Worm (Caenorhabditis elegans) whole organism, late embryonic: ENCODE data around the gene srv-29.

Experiments
- F13H6.1 ChIP-seq: sonication (generic microtip); optimal IDR thresholded peaks from 2 replicates; lab custom pipeline; 2016; ENCODE audit warnings: missing genetic modification characterization, missing compliant biosample characterization
- K02D7.2 ChIP-seq: sonication (generic microtip); optimal IDR thresholded peaks from 2 replicates; lab custom pipeline; 2017; ENCODE audit warnings: mild to moderate bottlenecking, missing genetic modification characterization, missing compliant biosample characterization
- K09A11.1 ChIP-seq: sonication (generic microtip); optimal IDR thresholded peaks from 2 replicates; lab custom pipeline; 2017; ENCODE audit warnings: antibody characterized with exemption, mild to moderate bottlenecking, missing genetic modification characterization, missing compliant biosample characterization; ENCODE audit not compliant: insufficient read depth
- Y22D7AL.16 ChIP-seq: sonication (generic microtip); optimal IDR thresholded peaks from 2 replicates; lab custom pipeline; 2016; ENCODE audit warnings: missing genetic modification characterization, missing compliant biosample characterization
- ahr-1 ChIP-seq: sonication (generic microtip); optimal IDR thresholded peaks from 2 replicates; lab custom pipeline; 2016; ENCODE audit warnings: missing genetic modification characterization, missing compliant biosample characterization
- ama-1 ChIP-seq: fragments of 150-350 bp; optimal IDR thresholded peaks from 2 replicates; lab custom pipeline; 2014
- ceh-18 ChIP-seq: sonication (generic microtip); optimal IDR thresholded peaks from 2 replicates; lab custom pipeline; 2016; ENCODE audit warnings: missing genetic modification characterization, missing compliant biosample characterization
- ceh-30 ChIP-seq: fragments of 150-350 bp; optimal IDR thresholded peaks from 2 replicates; lab custom pipeline; 2014; ENCODE audit warnings: missing biosample characterization, missing genetic modification characterization
- ceh-31 ChIP-seq: sonication (generic microtip); optimal IDR thresholded peaks from 2 replicates; lab custom pipeline; 2016; ENCODE audit warnings: missing genetic modification characterization, missing compliant biosample characterization
- ceh-45 ChIP-seq: fragments of 200-800 bp; sonication (Bioruptor generic); IDR thresholded peaks from 2 replicates; pipeline ENCODE4 v1.3.6; 2022; ENCODE audit warnings: missing genetic modification reagents, missing genetic modification characterization, missing compliant biosample characterization
- ceh-48 ChIP-seq: sonication (generic microtip); optimal IDR thresholded peaks from 2 replicates; lab custom pipeline; 2016; ENCODE audit warnings: missing genetic modification characterization, inconsistent platforms, missing compliant biosample characterization
- ceh-6 ChIP-seq: fragments of 200-800 bp; sonication (Bioruptor generic); optimal IDR thresholded peaks from 2 replicates; lab custom pipeline; 2018; ENCODE audit warnings: mild to moderate bottlenecking, missing genetic modification characterization, missing compliant biosample characterization
- elt-2 ChIP-seq: sonication (generic microtip); optimal IDR thresholded peaks from 2 replicates; lab custom pipeline; 2016; ENCODE audit warnings: missing genetic modification reagents, missing genetic modification characterization, missing compliant biosample characterization
- elt-4 ChIP-seq: sonication (generic microtip); optimal IDR thresholded peaks from 2 replicates; lab custom pipeline; 2016; ENCODE audit warnings: missing genetic modification characterization, missing compliant biosample characterization
- ets-4 ChIP-seq: sonication (generic microtip); optimal IDR thresholded peaks from 2 replicates; lab custom pipeline; 2016; ENCODE audit warnings: missing genetic modification characterization, missing compliant biosample characterization
- fkh-10 ChIP-seq: fragments of 150-350 bp; optimal IDR thresholded peaks from 2 replicates; lab custom pipeline; 2014; ENCODE audit warnings: missing biosample characterization, missing genetic modification reagents, missing genetic modification characterization
- fkh-6 ChIP-seq: sonication (generic microtip); optimal IDR thresholded peaks from 2 replicates; lab custom pipeline; 2016; ENCODE audit warnings: missing genetic modification characterization, missing compliant biosample characterization
- gmeb-2 ChIP-seq: sonication (generic microtip); optimal IDR thresholded peaks from 2 replicates; lab custom pipeline; 2016; ENCODE audit warnings: missing genetic modification characterization, inconsistent platforms, missing compliant biosample characterization
- hlh-15 ChIP-seq: sonication (generic microtip); optimal IDR thresholded peaks from 2 replicates; lab custom pipeline; 2016; ENCODE audit warnings: missing genetic modification characterization, missing compliant biosample characterization
- hlh-30 ChIP-seq: sonication (generic microtip); optimal IDR thresholded peaks from 2 replicates; lab custom pipeline; 2017; ENCODE audit warnings: antibody characterized with exemption, missing genetic modification characterization, missing compliant biosample characterization; ENCODE audit not compliant: insufficient read depth
- hlh-6 ChIP-seq: sonication (generic microtip); optimal IDR thresholded peaks from 2 replicates; lab custom pipeline; 2016; ENCODE audit warnings: missing genotype, missing genetic modification characterization, missing compliant biosample characterization
- hlh-8 ChIP-seq: sonication (generic microtip); optimal IDR thresholded peaks from 2 replicates; lab custom pipeline; 2016; ENCODE audit warnings: missing genotype, missing genetic modification characterization, missing compliant biosample characterization
- lim-6 ChIP-seq: sonication (generic microtip); optimal IDR thresholded peaks from 2 replicates; lab custom pipeline; 2016; ENCODE audit warnings: missing genetic modification characterization, missing compliant biosample characterization
- lin-11 ChIP-seq: fragments of 200-800 bp; sonication (Bioruptor generic); optimal IDR thresholded peaks from 2 replicates; lab custom pipeline; 2018; ENCODE audit warnings: mild to moderate bottlenecking, missing genetic modification characterization, missing compliant biosample characterization
- mec-3 ChIP-seq: sonication (generic microtip); optimal IDR thresholded peaks from 2 replicates; lab custom pipeline; 2016; ENCODE audit warnings: borderline replicate concordance, missing genetic modification characterization, missing compliant biosample characterization
- nfya-1 ChIP-seq: sonication (generic microtip); optimal IDR thresholded peaks from 2 replicates; lab custom pipeline; 2017; ENCODE audit warnings: missing genetic modification characterization, mild to moderate bottlenecking, missing compliant biosample characterization, antibody characterized with exemption, moderate library complexity
- nhr-11 ChIP-seq: fragments of 150-350 bp; optimal IDR thresholded peaks from 2 replicates; lab custom pipeline; 2014; ENCODE audit warnings: missing biosample characterization, missing genetic modification characterization
- pat-9 ChIP-seq: fragments of 200-800 bp; sonication (Bioruptor generic); optimal IDR thresholded peaks from 2 replicates; lab custom pipeline; 2018; ENCODE audit warnings: mild to moderate bottlenecking, missing genetic modification characterization, moderate library complexity, missing compliant biosample characterization
- pax-1 ChIP-seq: fragments of 150-350 bp; optimal IDR thresholded peaks from 2 replicates; lab custom pipeline; 2014; ENCODE audit warnings: missing biosample characterization, missing genetic modification characterization
- pha-2 ChIP-seq: sonication (generic microtip); optimal IDR thresholded peaks from 2 replicates; lab custom pipeline; 2017; ENCODE audit warnings: mild to moderate bottlenecking, missing genetic modification characterization, missing compliant biosample characterization
- pha-4 ChIP-seq: fragments of 150-350 bp; optimal IDR thresholded peaks from 2 replicates; lab custom pipeline; 2018; ENCODE audit warnings: missing biosample characterization, missing genetic modification reagents, missing genetic modification characterization
- pros-1 ChIP-seq: fragments of 150-350 bp; optimal IDR thresholded peaks from 2 replicates; lab custom pipeline; 2014; ENCODE audit warnings: missing biosample characterization, missing genetic modification reagents, missing genetic modification characterization
- rnt-1 ChIP-seq: sonication (generic microtip); optimal IDR thresholded peaks from 2 replicates; lab custom pipeline; 2016; ENCODE audit warnings: missing genetic modification characterization, missing compliant biosample characterization
- sdc-2 ChIP-seq: sonication (generic microtip); optimal IDR thresholded peaks from 2 replicates; lab custom pipeline; 2016; ENCODE audit warnings: missing genotype, missing genetic modification characterization, missing compliant biosample characterization
- sox-4 ChIP-seq: sonication (generic microtip); optimal IDR thresholded peaks from 2 replicates; lab custom pipeline; 2017; ENCODE audit warnings: mild to moderate bottlenecking, missing genetic modification characterization, inconsistent platforms, missing compliant biosample characterization
- syd-9 ChIP-seq: sonication (generic microtip); optimal IDR thresholded peaks from 2 replicates; lab custom pipeline; 2016; ENCODE audit warnings: mild to moderate bottlenecking, missing genetic modification characterization, moderate library complexity, missing compliant biosample characterization
- tbx-2 ChIP-seq: sonication (generic microtip); optimal IDR thresholded peaks from 2 replicates; lab custom pipeline; 2016; ENCODE audit warnings: missing genetic modification characterization, missing compliant biosample characterization
- tbx-7 ChIP-seq: sonication (generic microtip); optimal IDR thresholded peaks from 2 replicates; lab custom pipeline; 2016; ENCODE audit warnings: missing genotype, missing genetic modification characterization, missing compliant biosample characterization
- unc-86 ChIP-seq: sonication (generic microtip); optimal IDR thresholded peaks from 2 replicates; lab custom pipeline; 2016; ENCODE audit warnings: missing genetic modification characterization, missing compliant biosample characterization
- zip-5 ChIP-seq: sonication (generic microtip); optimal IDR thresholded peaks from 2 replicates; lab custom pipeline; 2016; ENCODE audit warnings: missing genetic modification characterization, missing compliant biosample characterization
- ztf-16 ChIP-seq: sonication (generic microtip); optimal IDR thresholded peaks from 2 replicates; lab custom pipeline; 2017; ENCODE audit warnings: missing genetic modification characterization, missing compliant biosample characterization

The srv-29 gene

ce11 chrIV:6299523-6299922, 33.1 kb upstream of the srv-29 start:
- TF ChIP-seq sox-4 (tag; lab: Kevin White, UChicago) (no peak), tbx-2 (no peak), ets-4 (tag; lab: Kevin White, UChicago) (no peak), ceh-31 (tag; lab: Kevin White, UChicago) (no peak), hlh-15 (tag; lab: Kevin White, UChicago) (no peak), rnt-1 (tag; lab: Kevin White, UChicago) (no peak), lim-6 (tag; lab: Kevin White, UChicago) (no peak), Y22D7AL.16 (tag; lab: Kevin White, UChicago) (no peak), K09A11.1 (tag; lab: Kevin White, UChicago) (no peak), sdc-2 (no peak), K02D7.2 (tag; lab: Kevin White, UChicago) (no peak), hlh-6 (tag; lab: Kevin White, UChicago) (no peak), zip-5 (no peak), ceh-48 (tag; lab: Kevin White, UChicago) (no peak), pax-1 (no peak), pha-4 (no peak), ahr-1 (tag; lab: Kevin White, UChicago) (no peak), fkh-10 (GFP tag; lab: Kevin White, UChicago) (no peak), ceh-30 (tag; lab: Kevin White, UChicago) (no peak), pha-2 (tag; lab: Kevin White, UChicago) (no peak)

ce11 chrIV:6298253-6298652, 31.9 kb upstream of the srv-29 start, which contains the start of gene srv-27:
Gene srv-27, minus strand, starts transcription at chrIV:6298353.
- TF ChIP-seq lin-11 (tag; lab: Kevin White, UChicago) = no peak
- TF ChIP-seq hlh-30 (tag; lab: Kevin White, UChicago) = no peak
- TF ChIP-seq ztf-16 = no peak
- no peak for TF ChIP-seq fkh-6 (tag; lab: Kevin White, UChicago)
- no peak for TF ChIP-seq pros-1 (tag; lab: Kevin White, UChicago)
- TF ChIP-seq hlh-8 (tag; lab: Kevin White, UChicago) = no peak
- no peak for TF ChIP-seq ahr-1 (tag; lab: Kevin White, UChicago)
- TF ChIP-seq gmeb-2 (tag; lab: Kevin White, UChicago) = no peak
- no peak for TF ChIP-seq ama-1 (lab: Kevin White, UChicago)
- no peak for TF ChIP-seq elt-4 (tag; lab: Kevin White, UChicago)
- TF ChIP-seq ceh-6 = no peak
- TF ChIP-seq mec-3 (tag; lab: Kevin White, UChicago) = no peak

ce11 chrIV:6294081-6294480, 27.7 kb upstream of the srv-29 start, which contains the start of gene hil-2:
Gene hil-2, plus strand, starts transcription at chrIV:6294240.
- no peak for TF ChIP-seq pat-9 (tag; lab: Kevin White, UChicago)
- TF ChIP-seq ceh-31 (tag; lab: Kevin White, UChicago) = peak; percentile 53
- peak; percentile 26 for TF ChIP-seq elt-2 (tag; lab: Kevin White, UChicago)
- TF ChIP-seq pax-1 = no peak
- TF ChIP-seq tbx-2 = no peak
- no peak for TF ChIP-seq unc-86
- TF ChIP-seq ceh-30 (tag; lab: Kevin White, UChicago) = no peak
- no peak for TF ChIP-seq nfya-1 (tag; lab: Kevin White, UChicago)
- TF ChIP-seq nhr-11 (tag; lab: Kevin White, UChicago) = no peak
- TF ChIP-seq sox-4 (tag; lab: Kevin White, UChicago) = no peak
- no peak for TF ChIP-seq tbx-7 (tag; lab: Kevin White, UChicago)
- TF ChIP-seq ama-1 (lab: Kevin White, UChicago) = peak; percentile 34

- TF ChIP-seq ceh-45 (GFP tag; lab: Robert Waterston, UW) = no peak
- no peak for TF ChIP-seq pat-9 (tag; lab: Kevin White, UChicago)
- TF ChIP-seq F13H6.1 = no peak
- no peak for TF ChIP-seq ceh-18
- no peak for TF ChIP-seq hlh-30 (tag; lab: Kevin White, UChicago)
- TF ChIP-seq K02D7.2 (tag; lab: Kevin White, UChicago) = no peak
- no peak for TF ChIP-seq syd-9
- no peak for TF ChIP-seq ama-1 (lab: Kevin White, UChicago)
Measured at ce11 chrIV:6290741-6291140, 24.3 kb upstream of the srv-29 start, which contains the start of gene srv-24. Gene srv-24, minus strand, starts transcription at chrIV:6290841.
